Fruit fly (Drosophila melanogaster): ENCODE data around the gene dar1.

The dar1 gene

dm6 chr3L:3672490-3673107 is 46.4 kb downstream of the dar1 start:
- TF ChIP-seq CG32264 (GFP tag; optimal IDR thresholded peaks at IDR 0.05) (no peak), Hr78 (GFP tag; optimal IDR thresholded peaks at IDR 0.05) (no peak), ey (GFP tag; optimal IDR thresholded peaks at IDR 0.05) (no peak), sv (GFP tag; optimal IDR thresholded peaks at IDR 0.05) (no peak), CrebA (GFP tag; optimal IDR thresholded peaks at IDR 0.05; ENCODE audit: borderline replicate concordance) (no peak), Rel (GFP tag; optimal IDR thresholded peaks at IDR 0.05) (no peak), Rel (tag; optimal IDR thresholded peaks at IDR 0.05) (no peak)

- TF ChIP-seq woc (GFP tag; optimal IDR thresholded peaks at IDR 0.05): no peak
- no peak for TF ChIP-seq lola (GFP tag; optimal IDR thresholded peaks at IDR 0.05)
- no peak for TF ChIP-seq jim (GFP tag; optimal IDR thresholded peaks at IDR 0.05)
- TF ChIP-seq fru (GFP tag; optimal IDR thresholded peaks at IDR 0.05): no peak
- no peak for TF ChIP-seq Abd-B (GFP tag; optimal IDR thresholded peaks at IDR 0.05)
- TF ChIP-seq Myc (optimal IDR thresholded peaks at IDR 0.05): no peak
- no peak for TF ChIP-seq dmrt93B (GFP tag; optimal IDR thresholded peaks at IDR 0.05)
- TF ChIP-seq sage (GFP tag; optimal IDR thresholded peaks at IDR 0.05): no peak
- TF ChIP-seq h (GFP tag; optimal IDR thresholded peaks at IDR 0.05): no peak
- TF ChIP-seq brk (GFP tag; optimal IDR thresholded peaks at IDR 0.05): no peak
- no peak for TF ChIP-seq dsf (GFP tag; optimal IDR thresholded peaks at IDR 0.05; ENCODE audit: borderline replicate concordance)
Measured at dm6 chr3L:3678375-3678774, 52.2 kb downstream of the dar1 start.

DNA sequence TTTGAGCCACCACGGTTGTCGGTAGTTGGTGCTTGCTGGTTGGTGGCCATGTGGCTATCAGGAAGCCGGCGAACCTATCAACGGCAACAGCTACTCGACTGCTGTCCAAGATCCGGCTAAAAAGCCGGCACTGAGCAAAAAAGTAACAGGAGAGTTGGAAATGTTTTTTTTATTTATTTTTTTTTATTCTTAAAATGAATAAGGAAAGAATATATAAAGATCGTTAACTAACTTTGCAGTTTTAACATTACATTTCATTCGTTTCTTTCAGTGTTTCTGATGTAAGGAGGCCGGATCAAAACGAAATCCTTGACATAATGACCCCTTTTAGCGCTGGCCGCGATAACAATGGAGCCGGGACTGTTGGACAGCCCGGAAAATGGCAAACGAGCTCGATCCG is 57.9 kb downstream of the dar1 start:
- TF ChIP-seq Hnf4 (GFP tag; optimal IDR thresholded peaks at IDR 0.05) (no peak), sv (GFP tag; optimal IDR thresholded peaks at IDR 0.05) (no peak), Abd-B (GFP tag; optimal IDR thresholded peaks at IDR 0.05) (no peak), brk (GFP tag; optimal IDR thresholded peaks at IDR 0.05) (no peak), dmrt93B (GFP tag; optimal IDR thresholded peaks at IDR 0.05) (no peak), dl (GFP tag; optimal IDR thresholded peaks at IDR 0.05; ENCODE audit: insufficient read depth in 1 of 2, partially characterized antibody in 2 of 2) (no peak), Vsx2 (GFP tag; optimal IDR thresholded peaks at IDR 0.05; ENCODE audit: partially characterized antibody) (no peak), N (GFP tag; optimal IDR thresholded peaks at IDR 0.05) (no peak), GATAd (GFP tag; optimal IDR thresholded peaks at IDR 0.05) (no peak), br (GFP tag; optimal IDR thresholded peaks at IDR 0.05) (no peak), Dif (GFP tag; optimal IDR thresholded peaks at IDR 0.05; ENCODE audit: partially characterized antibody) (no peak), rgr (GFP tag; optimal IDR thresholded peaks at IDR 0.05) (no peak), Dfd (GFP tag; optimal IDR thresholded peaks at IDR 0.05) (no peak), fru (GFP tag; optimal IDR thresholded peaks at IDR 0.05) (no peak), Hr83 (GFP tag; optimal IDR thresholded peaks at IDR 0.05; ENCODE audit: poor library complexity, severe bottlenecking) (no peak)

- TF ChIP-seq br (GFP tag; optimal IDR thresholded peaks at IDR 0.05) (peak; percentile 7), dsf (GFP tag; optimal IDR thresholded peaks at IDR 0.05; ENCODE audit: borderline replicate concordance) (no peak), pan (optimal IDR thresholded peaks at IDR 0.05) (no peak), h (GFP tag; optimal IDR thresholded peaks at IDR 0.05) (no peak), foxo (GFP tag; optimal IDR thresholded peaks at IDR 0.05) (peak in 1 of 2 experiments; percentile 21), CG32264 (GFP tag; optimal IDR thresholded peaks at IDR 0.05) (no peak), Jra (GFP tag; optimal IDR thresholded peaks at IDR 0.05) (no peak)
Measured at dm6 chr3L:3686274-3686673, 60.1 kb downstream of the dar1 start.

dm6 chr3L:3690085-3690484 is 63.9 kb downstream of the dar1 start:
- no peak for TF ChIP-seq GATAd (GFP tag; optimal IDR thresholded peaks at IDR 0.05)
- TF ChIP-seq woc (GFP tag; optimal IDR thresholded peaks at IDR 0.05): no peak
- TF ChIP-seq Jra (GFP tag; optimal IDR thresholded peaks at IDR 0.05): no peak
- no peak for TF ChIP-seq Hr83 (GFP tag; optimal IDR thresholded peaks at IDR 0.05; ENCODE audit: poor library complexity, severe bottlenecking)
- TF ChIP-seq ey (GFP tag; optimal IDR thresholded peaks at IDR 0.05): no peak
- no peak for TF ChIP-seq pan (optimal IDR thresholded peaks at IDR 0.05)
- TF ChIP-seq Abd-B (GFP tag; optimal IDR thresholded peaks at IDR 0.05): no peak
- TF ChIP-seq Hnf4 (GFP tag; optimal IDR thresholded peaks at IDR 0.05): no peak
- TF ChIP-seq Myc (optimal IDR thresholded peaks at IDR 0.05): no peak
- no peak for TF ChIP-seq OdsH (GFP tag; optimal IDR thresholded peaks at IDR 0.05)
- no peak for TF ChIP-seq usp (GFP tag; optimal IDR thresholded peaks at IDR 0.05)
- TF ChIP-seq Vsx2 (GFP tag; optimal IDR thresholded peaks at IDR 0.05; ENCODE audit: partially characterized antibody): no peak
- TF ChIP-seq sage (GFP tag; optimal IDR thresholded peaks at IDR 0.05): no peak
- TF ChIP-seq fru (GFP tag; optimal IDR thresholded peaks at IDR 0.05): no peak
- TF ChIP-seq CrebA (GFP tag; optimal IDR thresholded peaks at IDR 0.05; ENCODE audit: borderline replicate concordance): no peak
- TF ChIP-seq dl (GFP tag; optimal IDR thresholded peaks at IDR 0.05; ENCODE audit: insufficient read depth in 1 of 2, partially characterized antibody in 2 of 2): no peak
- TF ChIP-seq dsf (GFP tag; optimal IDR thresholded peaks at IDR 0.05; ENCODE audit: borderline replicate concordance): no peak
- no peak for TF ChIP-seq Dif (GFP tag; optimal IDR thresholded peaks at IDR 0.05; ENCODE audit: partially characterized antibody)
- TF ChIP-seq psq (GFP tag; optimal IDR thresholded peaks at IDR 0.05): no peak
